Worm (Caenorhabditis elegans) whole organism, dauer: ENCODE data around the gene Y67D8B.1.

Source experiments
- unc-62 ChIP-seq: sonication (generic microtip); optimal IDR thresholded peaks from 2 replicates; lab custom pipeline; 2017; ENCODE audit warnings: missing biosample characterization, missing genetic modification reagents, missing genetic modification characterization

Y67D8B.1 gene

ce11 chrIV:3151061-3151460 lies 21.3 kb downstream of the Y67D8B.1 start, which contains the start of gene T23E1.1:
Gene T23E1.1, plus strand, starts transcription at chrIV:3151361.
- no peak for TF ChIP-seq unc-62 (GFP tag; lab: Kevin White, UChicago)

DNA sequence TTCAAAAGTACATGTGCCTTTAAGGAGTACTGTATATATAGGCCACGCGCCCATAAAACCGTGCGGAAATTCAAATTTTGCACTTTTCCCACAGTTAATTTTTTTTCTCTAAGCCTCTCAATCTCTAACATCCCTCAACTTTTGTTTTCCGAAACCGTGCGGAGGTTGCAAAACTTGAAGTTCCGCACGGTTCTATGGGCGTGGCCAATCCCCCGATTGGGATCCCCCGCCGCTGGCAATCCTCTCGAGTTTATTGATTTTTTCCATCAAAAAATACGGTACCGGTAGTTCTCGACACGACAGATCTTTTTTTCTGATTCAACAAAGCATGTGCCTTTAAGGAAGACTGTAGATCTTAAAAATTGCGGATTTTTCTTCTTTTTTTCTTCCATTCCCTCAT lies 26.8 kb downstream of the Y67D8B.1 start, which contains the start of gene T23E1.3:
TSS of gene T23E1.3 (plus strand) at position 301 of the 400 bp plus-strand sequence.
- no peak for TF ChIP-seq unc-62 (GFP tag; lab: Kevin White, UChicago)

- TF ChIP-seq unc-62 (GFP tag; lab: Kevin White, UChicago), result no peak
Observed at ce11 chrIV:3136493-3136892, 35.9 kb downstream of the Y67D8B.1 start.

DNA sequence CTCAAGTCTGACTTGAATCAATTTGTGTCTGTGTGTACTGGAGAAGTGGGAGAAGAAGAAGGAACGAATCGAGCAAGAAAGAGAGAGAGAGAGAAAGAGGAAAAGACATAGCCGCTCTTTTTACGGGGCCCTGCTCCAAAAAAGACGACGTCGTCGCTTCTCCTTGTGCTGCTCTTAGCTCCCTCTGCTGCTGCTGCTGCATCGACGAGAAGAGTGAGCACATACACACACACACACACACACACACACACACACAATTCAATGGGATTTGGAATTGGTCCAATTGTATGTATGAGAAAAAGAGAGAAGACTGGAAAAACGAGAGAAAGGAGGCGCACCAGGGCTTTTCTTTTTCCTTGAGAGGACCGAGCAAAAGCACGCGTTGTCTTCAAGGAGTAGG lies 37.4 kb downstream of the Y67D8B.1 start:
- no peak for TF ChIP-seq unc-62 (GFP tag; lab: Kevin White, UChicago)

DNA sequence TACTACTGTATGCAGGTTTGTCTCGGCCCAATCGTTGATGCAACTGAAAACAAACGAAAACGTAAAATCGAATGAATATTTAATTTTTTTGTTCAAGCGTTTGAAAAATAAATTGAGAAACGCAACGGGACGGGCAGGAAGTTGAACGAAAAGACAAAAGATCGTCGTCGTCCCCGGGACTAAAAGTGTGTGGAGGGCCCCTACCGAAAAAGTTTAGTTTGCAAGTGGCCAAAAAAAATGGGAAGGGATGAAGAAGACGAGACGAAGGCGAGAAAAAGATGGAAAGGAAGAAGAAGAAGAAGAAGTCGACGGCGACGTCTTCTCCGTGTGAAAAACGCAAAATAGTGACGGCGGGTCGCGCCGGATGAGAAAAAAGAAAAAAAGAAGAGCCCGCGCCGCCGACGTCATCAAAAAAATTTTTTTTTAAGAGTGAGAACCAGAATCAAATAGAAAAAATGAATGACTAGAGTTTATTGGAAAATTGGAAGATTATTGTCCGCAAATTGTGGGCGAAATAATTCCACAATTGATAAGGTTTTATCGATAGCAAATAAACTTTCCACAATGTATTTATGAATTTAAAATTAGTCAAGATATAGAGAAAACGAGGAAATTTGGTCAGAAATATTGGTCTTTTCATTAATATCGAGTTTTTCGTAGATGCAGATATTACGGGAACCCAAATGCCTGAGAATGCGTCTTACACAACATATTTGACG lies 39.2 kb downstream of the Y67D8B.1 start, which contains the start of gene mca-3:
TSS of gene mca-3 (minus strand) at position 51 of the 719 bp plus-strand sequence.
- TF ChIP-seq unc-62 (GFP tag; lab: Kevin White, UChicago), result no peak

- TF ChIP-seq unc-62 (GFP tag; lab: Kevin White, UChicago), result no peak
Observed at ce11 chrIV:3131871-3132586, 40.4 kb downstream of the Y67D8B.1 start.

- TF ChIP-seq unc-62 (GFP tag; lab: Kevin White, UChicago), result no peak
Observed at ce11 chrIV:3127994-3128393, 44.4 kb downstream of the Y67D8B.1 start.

DNA sequence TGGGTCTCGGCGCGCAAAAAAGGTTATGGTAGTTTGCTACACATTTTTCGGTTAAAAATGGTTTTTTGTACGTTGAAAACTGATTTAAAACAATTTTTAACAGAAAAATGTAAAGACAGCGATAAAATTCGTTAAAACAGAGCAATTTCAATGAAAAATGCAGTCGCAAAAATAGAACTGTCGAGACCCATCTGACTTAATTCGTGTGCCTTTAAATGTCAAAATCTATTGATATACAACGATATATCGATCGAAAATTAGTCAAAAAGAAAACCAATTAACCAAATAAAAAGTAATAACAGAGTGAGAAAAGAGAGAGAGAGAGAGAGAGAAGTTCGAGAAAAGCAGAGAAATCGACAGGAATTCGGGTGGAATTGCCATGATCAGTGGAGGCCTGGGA lies 51.4 kb downstream of the Y67D8B.1 start:
- no peak for TF ChIP-seq unc-62 (GFP tag; lab: Kevin White, UChicago)
